Worm (Caenorhabditis elegans) whole organism, L2 larva: ENCODE measurements around the gene ctsa-1.1.

Experiments
- ZK546.5 ChIP-seq: sonication (generic microtip); optimal IDR thresholded peaks from 2 replicates; lab custom pipeline; 2017; ENCODE audit warnings: missing biosample characterization, missing genetic modification characterization
- alr-1 ChIP-seq: fragments of 150-350 bp; optimal IDR thresholded peaks from 2 replicates; lab custom pipeline; 2014; ENCODE audit warnings: missing biosample characterization, missing genetic modification characterization
- ama-1 ChIP-seq: fragments of 150-350 bp; optimal IDR thresholded peaks from 2 replicates; lab custom pipeline; 2018; ENCODE audit warnings: inconsistent platforms
- blmp-1 ChIP-seq: sonication (generic microtip); optimal IDR thresholded peaks from 2 replicates; lab custom pipeline; 2017; ENCODE audit warnings: missing genetic modification characterization, mild to moderate bottlenecking, missing compliant biosample characterization, antibody characterized with exemption, moderate library complexity; ENCODE audit not compliant: insufficient read depth
- fos-1 ChIP-seq: fragments of 150-350 bp; optimal IDR thresholded peaks from 2 replicates; lab custom pipeline; 2014; ENCODE audit warnings: missing biosample characterization, missing genetic modification characterization
- nhr-25 ChIP-seq: fragments of 150-350 bp; sonication (generic microtip); optimal IDR thresholded peaks from 3 replicates; lab custom pipeline; 2014; ENCODE audit warnings: missing biosample characterization, missing genetic modification characterization
- snpc-4 ChIP-seq: fragments of 150-350 bp; optimal IDR thresholded peaks from 2 replicates; lab custom pipeline; 2014; ENCODE audit warnings: missing biosample characterization, missing genetic modification characterization

ce11 chrII:4766284-4766683 is 28.8 kb downstream of the ctsa-1.1 start, which contains the start of gene ttm-2:
- TF ChIP-seq ama-1 (lab: Kevin White, UChicago) (no peak), ZK546.5 (tag; lab: Kevin White, UChicago) (no peak), snpc-4 (no peak), blmp-1 (tag; lab: Kevin White, UChicago) (no peak), fos-1 (tag; lab: Kevin White, UChicago) (no peak), alr-1 (tag; lab: Kevin White, UChicago) (no peak), nhr-25 (tag; lab: Kevin White, UChicago) (no peak)
